Fruit fly (Drosophila melanogaster) whole organism: ENCODE data around the gene HLH4C.

Experiments used
- EcR ChIP-seq, 2 experiments: fragments of >200 bp; optimal IDR thresholded peaks; 2 replicates each; lab custom pipeline; 2017; ENCODE audit warnings: missing biosample characterization in 2 of 2, missing genetic modification characterization in 2 of 2, missing genetic modification reagents in 2 of 2
- pan ChIP-seq: fragments of >200 bp; optimal IDR thresholded peaks from 2 replicates; lab custom pipeline; 2017
- psq ChIP-seq: fragments of >200 bp; optimal IDR thresholded peaks from 2 replicates; lab custom pipeline; 2017
- usp ChIP-seq: fragments of >200 bp; optimal IDR thresholded peaks from 2 replicates; lab custom pipeline; 2017; ENCODE audit warnings: missing biosample characterization, missing genetic modification characterization, mixed read lengths

DNA sequence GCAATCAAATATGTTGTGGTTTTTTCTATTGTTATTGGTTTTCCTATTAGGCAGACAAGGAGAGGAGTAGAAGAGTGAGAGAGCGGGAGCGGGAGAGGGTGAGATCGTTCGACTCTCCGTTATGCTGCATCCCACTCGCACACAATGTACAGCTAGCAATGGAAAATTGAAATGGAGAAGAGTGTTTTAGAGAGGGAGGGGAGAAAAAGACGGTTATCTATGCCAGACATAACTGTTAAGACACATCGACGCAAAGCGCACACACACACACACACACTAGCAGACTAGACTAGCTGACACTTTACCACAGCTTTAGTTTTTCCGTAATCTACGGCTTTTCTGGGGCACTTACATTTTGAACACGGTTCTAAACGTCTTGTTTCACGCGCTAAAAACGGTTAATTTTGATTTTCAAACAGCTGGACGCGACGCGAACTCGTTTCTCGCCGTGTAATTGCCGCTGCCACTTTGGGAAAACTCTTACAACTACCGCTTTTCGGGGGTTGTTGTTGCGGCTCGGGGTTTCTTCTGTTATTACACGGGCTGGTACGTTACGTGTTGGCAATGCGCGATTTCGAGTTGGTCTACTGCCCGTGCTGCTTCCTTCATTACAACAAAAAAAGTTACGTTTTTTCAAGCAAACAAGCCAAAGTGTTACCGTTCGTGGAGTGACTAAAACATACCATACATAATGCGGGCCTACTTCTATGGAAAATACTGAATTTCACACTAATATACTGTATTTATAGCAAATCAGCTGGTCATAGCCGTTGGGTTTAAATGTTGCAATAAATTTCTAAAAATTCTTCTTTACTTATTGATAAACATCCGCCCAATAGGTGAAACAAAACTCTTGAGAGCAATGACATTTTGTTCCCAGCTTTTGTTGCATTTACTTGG, 31.9 kb upstream of the HLH4C start, which contains the start of gene fzr:
- TF ChIP-seq EcR (GFP tag; optimal IDR thresholded peaks at IDR 0.05; lab: Kevin White, UChicago) (no peak), psq (no peak), usp (GFP tag; lab: Kevin White, UChicago) (no peak), pan (no peak)
